Fruit fly (Drosophila melanogaster) whole organism, embryonic: ENCODE results near the gene slmo.

Source experiments
- Adf1 ChIP-seq: fragments of 200-800 bp; sonication (Bioruptor generic); IDR thresholded peaks from 2 replicates; pipeline ENCODE4 v1.3.6; 2022; ENCODE audit warnings: missing biosample characterization, missing genetic modification characterization
- B-H2 ChIP-seq: fragments of 200-800 bp; sonication (Bioruptor generic); optimal IDR thresholded peaks from 2 replicates; lab custom pipeline; 2018; ENCODE audit warnings: missing biosample characterization, mild to moderate bottlenecking, missing genetic modification characterization
- BEAF-32 ChIP-seq: fragments of 200-800 bp; sonication (Bioruptor generic); optimal IDR thresholded peaks from 3 replicates; lab custom pipeline; 2017; ENCODE audit warnings: missing biosample characterization, missing genetic modification characterization, mild to moderate bottlenecking, moderate library complexity, missing genetic modification reagents
- CG10321 ChIP-seq: fragments of 200-800 bp; sonication (Bioruptor generic); IDR thresholded peaks from 2 replicates; pipeline ENCODE4 v1.3.6; 2022; ENCODE audit warnings: missing biosample characterization, missing genetic modification characterization
- CG12155 ChIP-seq: fragments of 200-800 bp; sonication (Bioruptor generic); optimal IDR thresholded peaks from 3 replicates; lab custom pipeline; 2016; ENCODE audit warnings: missing biosample characterization, missing genetic modification characterization
- CG1233 ChIP-seq: fragments of 200-800 bp; sonication (Bioruptor generic); optimal IDR thresholded peaks from 4 replicates; lab custom pipeline; 2018; ENCODE audit warnings: missing biosample characterization, mild to moderate bottlenecking, missing genetic modification characterization
- CG13775 ChIP-seq: fragments of 200-800 bp; sonication (Bioruptor generic); optimal IDR thresholded peaks from 3 replicates; lab custom pipeline; 2017; ENCODE audit warnings: missing biosample characterization, mild to moderate bottlenecking, missing genetic modification characterization
- CG1529 ChIP-seq: fragments of 200-800 bp; sonication (Bioruptor generic); optimal IDR thresholded peaks from 3 replicates; lab custom pipeline; 2018; ENCODE audit warnings: missing biosample characterization, missing genetic modification characterization
- CG18764 ChIP-seq: fragments of 200-800 bp; sonication (Bioruptor generic); optimal IDR thresholded peaks from 3 replicates; lab custom pipeline; 2016; ENCODE audit warnings: missing biosample characterization, missing genetic modification characterization
- CG32767 ChIP-seq: fragments of 200-800 bp; sonication (Bioruptor generic); IDR thresholded peaks from 2 replicates; pipeline ENCODE4 v1.3.6; 2022; ENCODE audit warnings: missing biosample characterization, missing genetic modification characterization
- CG3838 ChIP-seq: fragments of 200-800 bp; sonication (Bioruptor generic); optimal IDR thresholded peaks from 3 replicates; lab custom pipeline; 2016; ENCODE audit warnings: missing biosample characterization, missing genetic modification characterization
- CG42726 ChIP-seq: fragments of 200-800 bp; sonication (Bioruptor generic); IDR thresholded peaks from 2 replicates; pipeline ENCODE4 v1.3.6; 2022; ENCODE audit warnings: missing biosample characterization, missing genetic modification characterization; ENCODE audit not compliant: partially characterized antibody
- CG8290 ChIP-seq, 3 experiments: fragments of 200-800 bp; sonication (Bioruptor generic); optimal IDR thresholded peaks; 2 replicates each; lab custom pipeline; 2016 to 2019; ENCODE audit warnings: missing biosample characterization in 3 of 3, missing genetic modification characterization in 3 of 3, mild to moderate bottlenecking in 2 of 3, moderate library complexity in 1 of 3
- CG9797 ChIP-seq: fragments of 200-800 bp; sonication (Bioruptor generic); optimal IDR thresholded peaks from 3 replicates; lab custom pipeline; 2018; ENCODE audit warnings: missing biosample characterization, mild to moderate bottlenecking, missing genetic modification characterization
- CG9876 ChIP-seq: fragments of 200-800 bp; sonication (Bioruptor generic); optimal IDR thresholded peaks from 2 replicates; lab custom pipeline; 2016; ENCODE audit warnings: missing biosample characterization, missing genetic modification characterization
- CG9932 ChIP-seq: fragments of 200-800 bp; sonication (Bioruptor generic); IDR thresholded peaks from 2 replicates; pipeline ENCODE4 v1.3.6; 2022; ENCODE audit warnings: missing biosample characterization, missing genetic modification characterization
- D19A ChIP-seq: fragments of 200-800 bp; optimal IDR thresholded peaks from 3 replicates; lab custom pipeline; 2019; ENCODE audit warnings: missing biosample characterization, mild to moderate bottlenecking, missing genetic modification characterization, moderate library complexity
- D19B ChIP-seq: fragments of 200-800 bp; sonication (Bioruptor generic); optimal IDR thresholded peaks from 2 replicates; lab custom pipeline; 2017; ENCODE audit warnings: missing biosample characterization, mild to moderate bottlenecking, missing genetic modification characterization
- Dad ChIP-seq: fragments of 200-800 bp; sonication (Bioruptor generic); optimal IDR thresholded peaks from 3 replicates; lab custom pipeline; 2016; ENCODE audit warnings: missing biosample characterization, missing genetic modification characterization
- Doc3 ChIP-seq: fragments of 200-800 bp; sonication (Bioruptor generic); IDR thresholded peaks from 3 replicates; pipeline ENCODE4 v1.3.6; 2022; ENCODE audit warnings: missing biosample characterization, missing genetic modification characterization; ENCODE audit not compliant: partially characterized antibody
- Elba2 ChIP-seq: fragments of 200-800 bp; sonication (Bioruptor generic); optimal IDR thresholded peaks from 3 replicates; lab custom pipeline; 2016; ENCODE audit warnings: missing biosample characterization, missing genetic modification characterization
- HLH4C ChIP-seq: fragments of 200-800 bp; sonication (Bioruptor generic); IDR thresholded peaks from 3 replicates; pipeline ENCODE4 v1.3.6; 2022; ENCODE audit warnings: missing biosample characterization, missing genetic modification characterization; ENCODE audit not compliant: partially characterized antibody
- Jarid2 ChIP-seq: fragments of 200-800 bp; sonication (Bioruptor generic); optimal IDR thresholded peaks from 3 replicates; lab custom pipeline; 2017; ENCODE audit warnings: mild to moderate bottlenecking, missing biosample characterization, missing genetic modification reagents, missing genetic modification characterization
- MTF-1 ChIP-seq: fragments of 200-800 bp; sonication (Bioruptor generic); optimal IDR thresholded peaks from 2 replicates; lab custom pipeline; 2018; ENCODE audit warnings: missing biosample characterization, mild to moderate bottlenecking, missing genetic modification characterization, borderline replicate concordance
- Med ChIP-seq: fragments of 200-800 bp; sonication (Bioruptor generic); peaks from one replicate; lab custom pipeline; 2016; ENCODE audit warnings: missing biosample characterization, missing genetic modification characterization, mild to moderate bottlenecking, inconsistent platforms, moderate library complexity
- NfI ChIP-seq: fragments of 200-800 bp; sonication (Bioruptor generic); optimal IDR thresholded peaks from 3 replicates; lab custom pipeline; 2018; ENCODE audit warnings: missing biosample characterization, mild to moderate bottlenecking, missing genetic modification characterization, moderate library complexity
- Oaz ChIP-seq: fragments of 200-800 bp; sonication (Bioruptor generic); IDR thresholded peaks from 2 replicates; pipeline ENCODE4 v1.3.6; 2022; ENCODE audit warnings: missing biosample characterization, missing genetic modification characterization
- Opbp ChIP-seq: fragments of 200-800 bp; sonication (Bioruptor generic); IDR thresholded peaks from 3 replicates; pipeline ENCODE4 v1.3.6; 2022; ENCODE audit warnings: missing biosample characterization, missing genetic modification characterization; ENCODE audit not compliant: partially characterized antibody
- Pdp1 ChIP-seq, 2 experiments: fragments of 200-800 bp; sonication (Bioruptor generic); optimal IDR thresholded peaks; 3 replicates each; lab custom pipeline; 2016; ENCODE audit warnings: missing biosample characterization in 2 of 2, missing genetic modification characterization in 2 of 2, mild to moderate bottlenecking in 1 of 2, moderate library complexity in 1 of 2
- Poxn ChIP-seq: fragments of 200-800 bp; sonication (Bioruptor generic); IDR thresholded peaks from 2 replicates; pipeline ENCODE4 v1.3.6; 2022; ENCODE audit warnings: missing biosample characterization, missing genetic modification characterization
- Ptx1 ChIP-seq: fragments of 200-800 bp; sonication (Bioruptor generic); IDR thresholded peaks from 2 replicates; pipeline ENCODE4 v1.3.6; 2022; ENCODE audit warnings: missing biosample characterization, missing genetic modification characterization
- Sry-δ ChIP-seq: fragments of 200-800 bp; sonication (Bioruptor generic); optimal IDR thresholded peaks from 2 replicates; lab custom pipeline; 2016; ENCODE audit warnings: missing biosample characterization, missing genetic modification characterization
- az2 ChIP-seq: fragments of 200-800 bp; sonication (Bioruptor generic); optimal IDR thresholded peaks from 3 replicates; lab custom pipeline; 2016; ENCODE audit warnings: missing biosample characterization, missing genetic modification characterization
- cad ChIP-seq: fragments of >200 bp; optimal IDR thresholded peaks from 2 replicates; lab custom pipeline; 2017; ENCODE audit warnings: missing biosample characterization, missing genetic modification characterization
- chif ChIP-seq, 2 experiments: fragments of 200-800 bp; sonication (Bioruptor generic); optimal IDR thresholded peaks; 3 replicates each; lab custom pipeline; 2016; ENCODE audit warnings: missing biosample characterization in 2 of 2, missing genetic modification characterization in 2 of 2
- dmrt99B ChIP-seq: fragments of 200-800 bp; sonication (Bioruptor generic); optimal IDR thresholded peaks from 2 replicates; lab custom pipeline; 2018; ENCODE audit warnings: missing biosample characterization, mild to moderate bottlenecking, missing genetic modification characterization, moderate library complexity
- emc ChIP-seq: fragments of 200-800 bp; sonication (Bioruptor generic); optimal IDR thresholded peaks from 2 replicates; lab custom pipeline; 2016; ENCODE audit warnings: missing biosample characterization, missing genetic modification characterization
- gcm ChIP-seq: fragments of 200-800 bp; sonication (Bioruptor generic); optimal IDR thresholded peaks from 2 replicates; lab custom pipeline; 2019; ENCODE audit warnings: missing biosample characterization, mild to moderate bottlenecking, missing genetic modification characterization, moderate library complexity
- grn ChIP-seq: fragments of 200-800 bp; sonication (Bioruptor generic); optimal IDR thresholded peaks from 3 replicates; lab custom pipeline; 2017; ENCODE audit warnings: missing biosample characterization, missing genetic modification characterization
- hb ChIP-seq: fragments of 200-800 bp; sonication (Bioruptor generic); IDR thresholded peaks from 3 replicates; pipeline ENCODE4 v1.3.6; 2022; ENCODE audit warnings: missing biosample characterization, missing genetic modification characterization; ENCODE audit not compliant: partially characterized antibody
- jing ChIP-seq: fragments of 200-800 bp; sonication (Bioruptor generic); optimal IDR thresholded peaks from 2 replicates; lab custom pipeline; 2018; ENCODE audit warnings: missing biosample characterization, mild to moderate bottlenecking, missing genetic modification characterization
- knrl ChIP-seq: fragments of 200-800 bp; sonication (Bioruptor generic); IDR thresholded peaks from 3 replicates; pipeline ENCODE4 v1.3.6; 2022; ENCODE audit warnings: missing biosample characterization, missing genetic modification characterization; ENCODE audit not compliant: partially characterized antibody
- lov ChIP-seq, 2 experiments: fragments of 200-800 bp in 1 of 2; fragments of >200 bp in 1 of 2; sonication (Bioruptor generic) in 1 of 2; IDR thresholded peaks in 1 of 2; optimal IDR thresholded peaks in 1 of 2; 2 replicates in 1 of 2; 3 replicates in 1 of 2; pipeline versions ENCODE4 v1.3.6 to Lab custom; 2017 to 2022; ENCODE audit warnings: missing biosample characterization in 1 of 2, missing genetic modification characterization in 1 of 2
- maf-S ChIP-seq: fragments of 200-800 bp; sonication (Bioruptor generic); optimal IDR thresholded peaks from 2 replicates; lab custom pipeline; 2016; ENCODE audit warnings: missing biosample characterization, missing genetic modification characterization
- mam ChIP-seq: fragments of 200-800 bp; sonication (Bioruptor generic); optimal IDR thresholded peaks from 3 replicates; lab custom pipeline; 2016; ENCODE audit warnings: missing biosample characterization, missing genetic modification characterization
- rib ChIP-seq: fragments of 200-800 bp; sonication (Bioruptor generic); IDR thresholded peaks from 2 replicates; pipeline ENCODE4 v1.3.6; 2022; ENCODE audit warnings: missing biosample characterization, missing genetic modification characterization
- slp2 ChIP-seq: fragments of 200-800 bp; sonication (Bioruptor generic); optimal IDR thresholded peaks from 2 replicates; lab custom pipeline; 2016; ENCODE audit warnings: missing biosample characterization, missing genetic modification characterization
- twi ChIP-seq: fragments of 200-800 bp; optimal IDR thresholded peaks from 2 replicates; lab custom pipeline; 2019; ENCODE audit warnings: missing biosample characterization, mild to moderate bottlenecking, missing genetic modification characterization, moderate library complexity
- yki ChIP-seq: fragments of >200 bp; optimal IDR thresholded peaks from 3 replicates; lab custom pipeline; 2018
- zf30C ChIP-seq: fragments of 200-800 bp; sonication (Bioruptor generic); optimal IDR thresholded peaks from 3 replicates; lab custom pipeline; 2018; ENCODE audit warnings: missing biosample characterization, mild to moderate bottlenecking, missing genetic modification characterization

slmo gene

DNA sequence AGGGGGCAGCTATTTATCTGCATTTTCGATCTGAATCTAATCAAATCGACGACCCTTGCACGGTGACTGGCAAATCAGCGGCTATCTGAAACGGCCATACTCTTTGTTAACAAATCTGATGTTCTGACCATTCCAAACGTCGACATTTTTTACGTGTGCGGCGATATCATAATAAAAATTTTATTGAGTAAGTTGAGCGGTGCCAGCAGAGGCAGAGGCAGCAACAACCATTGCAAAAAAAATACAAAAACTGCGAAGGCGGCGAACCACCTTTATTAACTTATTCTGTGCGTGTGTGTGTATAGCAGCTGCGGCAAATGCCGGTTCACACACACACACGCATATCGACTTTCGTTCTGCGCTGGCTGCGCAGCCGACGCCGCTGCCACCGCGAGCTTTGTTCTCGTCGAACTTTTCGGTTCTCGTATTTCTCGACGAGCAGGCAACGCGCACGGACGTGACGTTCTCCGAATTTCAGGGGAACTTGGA is 33.7 kb upstream of the slmo start, which contains the start of gene Kr-h1 (continued):
- TF ChIP-seq az2 (GFP tag; lab: Kevin White, UChicago) (no peak), grn (GFP tag; lab: Kevin White, UChicago) (peak; percentile 46), Dad (GFP tag; lab: Kevin White, UChicago) (no peak), CG1529 (GFP tag; lab: Kevin White, UChicago) (no peak), CG3838 (GFP tag; lab: Kevin White, UChicago) (no peak), CG42726 (peak; percentile 63; the same call in 1 of the 2 replicates), dmrt99B (tag; lab: Kevin White, UChicago) (no peak), NfI (GFP tag; lab: Kevin White, UChicago) (no peak), Doc3 (GFP tag; lab: Robert Waterston, UW) (no peak), MTF-1 (GFP tag; lab: Kevin White, UChicago) (no peak), maf-S (GFP tag; lab: Kevin White, UChicago) (no peak), zf30C (GFP tag; lab: Kevin White, UChicago) (no peak), Elba2 (GFP tag; lab: Kevin White, UChicago) (no peak), Oaz (GFP tag; lab: Robert Waterston, UW) (no peak), gcm (GFP tag; lab: Kevin White, UChicago) (no peak), D19B (no peak), CG10321 (GFP tag; lab: Robert Waterston, UW) (no peak), chif (GFP tag; optimal IDR thresholded peaks at IDR 0.05; lab: Kevin White, UChicago) (no peak), HLH4C (no peak), CG12155 (GFP tag; lab: Kevin White, UChicago) (peak; percentile 72), CG9876 (no peak), CG9797 (GFP tag; lab: Kevin White, UChicago) (no peak), Sry-δ (no peak), jing (GFP tag; lab: Kevin White, UChicago) (no peak), Jarid2 (peak; percentile 33), B-H2 (GFP tag; lab: Kevin White, UChicago) (peak; percentile 27), twi (tag; lab: Kevin White, UChicago) (no peak), emc (no peak), mam (no peak), Ptx1 (no peak), D19A (tag; lab: Kevin White, UChicago) (no peak), CG1233 (no peak), slp2 (GFP tag; lab: Kevin White, UChicago) (no peak), CG18764 (GFP tag; lab: Kevin White, UChicago) (no peak), lov (optimal IDR thresholded peaks at IDR 0.05; lab: Kevin White, UChicago) (no peak), lov (GFP tag; IDR thresholded peaks at IDR 0.05; lab: Robert Waterston, UW) (no peak), Pdp1 (GFP tag; optimal IDR thresholded peaks at IDR 0.05; lab: Kevin White, UChicago) (no peak), BEAF-32 (no peak), CG9932 (GFP tag; lab: Robert Waterston, UW) (peak; percentile 17; the same call in 1 of the 2 replicates), hb (GFP tag; lab: Robert Waterston, UW) (no peak), Med (GFP tag; lab: Kevin White, UChicago) (no peak), Adf1 (GFP tag; lab: Robert Waterston, UW) (peak; percentile 100), rib (GFP tag; lab: Robert Waterston, UW) (peak; percentile 85), Poxn (GFP tag; lab: Robert Waterston, UW) (no peak), CG8290 (GFP tag; optimal IDR thresholded peaks at IDR 0.05; lab: Kevin White, UChicago) (no peak), CG8290 (tag; optimal IDR thresholded peaks at IDR 0.05; lab: Kevin White, UChicago) (no peak), CG13775 (no peak), Opbp (GFP tag; lab: Robert Waterston, UW) (no peak), CG32767 (GFP tag; lab: Robert Waterston, UW) (no peak), yki (lab: Kevin White, UChicago) (no peak), cad (GFP tag; lab: Kevin White, UChicago) (no peak), knrl (GFP tag; lab: Robert Waterston, UW) (no peak)
